Fruit fly (Drosophila melanogaster): Measurements from ENCODE around the gene CG10600.
A peak's percentile ranks its signal among the peaks of the same experiment; 100 is the strongest.

Gene CG10600

dm6 chr2L:18805247-18805636 lies 34.2 kb downstream of the CG10600 start, which contains the start of gene CG43814:
TSS of gene CG43814 (minus strand) at chr2L:18805347.
- TF ChIP-seq rgr (GFP tag; optimal IDR thresholded peaks at IDR 0.05) (no peak), fru (GFP tag; optimal IDR thresholded peaks at IDR 0.05) (no peak), dmrt93B (GFP tag; optimal IDR thresholded peaks at IDR 0.05) (no peak), dsf (GFP tag; optimal IDR thresholded peaks at IDR 0.05; ENCODE audit: borderline replicate concordance) (no peak), HLH106 (tag; optimal IDR thresholded peaks at IDR 0.05) (no peak), Hr78 (GFP tag; optimal IDR thresholded peaks at IDR 0.05) (no peak), Rel (GFP tag; optimal IDR thresholded peaks at IDR 0.05) (no peak), Rel (tag; optimal IDR thresholded peaks at IDR 0.05) (no peak), Dif (GFP tag; optimal IDR thresholded peaks at IDR 0.05; ENCODE audit: partially characterized antibody) (no peak), psq (GFP tag; optimal IDR thresholded peaks at IDR 0.05) (no peak), Abd-B (GFP tag; optimal IDR thresholded peaks at IDR 0.05) (no peak), Vsx2 (GFP tag; optimal IDR thresholded peaks at IDR 0.05; ENCODE audit: partially characterized antibody) (no peak), tai (GFP tag; optimal IDR thresholded peaks at IDR 0.05) (no peak)

DNA sequence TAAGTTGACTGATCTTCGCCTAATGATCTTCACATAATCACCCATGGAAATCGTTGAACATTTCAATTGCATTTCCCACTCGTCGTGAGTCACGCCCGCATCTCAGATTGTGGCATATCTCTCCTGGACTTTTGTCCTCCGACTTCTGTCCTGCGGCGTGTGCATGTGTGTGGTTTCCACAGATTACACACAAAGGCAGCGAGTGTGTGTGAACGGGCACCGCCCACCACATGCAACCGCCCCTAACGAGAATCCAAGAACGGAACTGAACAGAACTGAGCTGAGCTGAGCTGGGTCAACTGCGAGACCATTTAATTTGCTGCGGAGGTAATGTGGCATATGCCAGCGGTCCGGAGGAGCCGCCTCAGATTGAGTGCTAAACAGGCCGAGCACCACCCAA lies 37.8 kb downstream of the CG10600 start:
- TF ChIP-seq jim (GFP tag; optimal IDR thresholded peaks at IDR 0.05) (no peak), CG32264 (GFP tag; optimal IDR thresholded peaks at IDR 0.05) (no peak), CrebA (GFP tag; optimal IDR thresholded peaks at IDR 0.05; ENCODE audit: borderline replicate concordance) (no peak), br (GFP tag; optimal IDR thresholded peaks at IDR 0.05) (no peak), h (GFP tag; optimal IDR thresholded peaks at IDR 0.05) (no peak), HLH106 (tag; optimal IDR thresholded peaks at IDR 0.05) (no peak)

dm6 chr2L:18796446-18796845 lies 43.0 kb downstream of the CG10600 start:
- TF ChIP-seq dsf (GFP tag; optimal IDR thresholded peaks at IDR 0.05; ENCODE audit: borderline replicate concordance) (no peak), Hnf4 (GFP tag; optimal IDR thresholded peaks at IDR 0.05) (no peak), Dfd (GFP tag; optimal IDR thresholded peaks at IDR 0.05) (peak; percentile 52), psq (GFP tag; optimal IDR thresholded peaks at IDR 0.05) (no peak), CrebA (GFP tag; optimal IDR thresholded peaks at IDR 0.05; ENCODE audit: borderline replicate concordance) (no peak), Dif (GFP tag; optimal IDR thresholded peaks at IDR 0.05; ENCODE audit: partially characterized antibody) (peak; percentile 7), jim (GFP tag; optimal IDR thresholded peaks at IDR 0.05) (no peak), usp (GFP tag; optimal IDR thresholded peaks at IDR 0.05) (no peak)

DNA sequence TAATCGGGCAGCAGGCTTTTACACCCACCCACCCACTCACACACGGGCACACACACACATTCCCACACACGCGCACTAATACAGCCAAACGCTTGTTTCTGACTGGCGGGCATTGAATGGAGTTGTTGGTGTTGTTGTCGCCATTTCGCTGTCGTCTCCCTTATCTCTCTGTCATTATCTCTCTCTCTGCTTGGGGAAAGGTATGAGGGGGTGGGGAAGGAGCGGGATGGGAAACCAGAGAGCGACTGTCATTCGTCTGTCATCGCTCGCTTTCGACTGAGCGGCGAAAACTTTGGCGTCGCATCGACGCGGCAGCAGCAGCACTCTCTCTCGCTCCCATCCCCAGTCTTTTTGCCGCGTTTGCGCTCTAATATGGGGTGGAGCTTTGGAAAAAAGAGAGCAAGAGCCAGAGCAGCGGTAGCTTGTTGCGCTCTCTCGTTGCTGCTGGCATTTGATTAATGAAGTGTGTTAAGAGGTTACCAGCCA lies 43.5 kb downstream of the CG10600 start:
- TF ChIP-seq Hr83 (GFP tag; optimal IDR thresholded peaks at IDR 0.05; ENCODE audit: poor library complexity, severe bottlenecking) (peak; percentile 32), Hnf4 (GFP tag; optimal IDR thresholded peaks at IDR 0.05) (no peak), h (GFP tag; optimal IDR thresholded peaks at IDR 0.05) (peak; percentile 26), Vsx2 (GFP tag; optimal IDR thresholded peaks at IDR 0.05; ENCODE audit: partially characterized antibody) (peak; percentile 76), Myc (optimal IDR thresholded peaks at IDR 0.05) (no peak), Rel (GFP tag; optimal IDR thresholded peaks at IDR 0.05) (no peak), Rel (tag; optimal IDR thresholded peaks at IDR 0.05) (no peak), dl (GFP tag; optimal IDR thresholded peaks at IDR 0.05; ENCODE audit: insufficient read depth in 1 of 2, partially characterized antibody in 2 of 2) (peak; percentile 60 to 71), Dif (GFP tag; optimal IDR thresholded peaks at IDR 0.05; ENCODE audit: partially characterized antibody) (peak; percentile 56)

dm6 chr2L:18793243-18793642 lies 46.2 kb downstream of the CG10600 start:
- TF ChIP-seq dsf (GFP tag; optimal IDR thresholded peaks at IDR 0.05; ENCODE audit: borderline replicate concordance) (no peak), Rel (GFP tag; optimal IDR thresholded peaks at IDR 0.05) (no peak), Rel (tag; optimal IDR thresholded peaks at IDR 0.05) (no peak), CG9705 (GFP tag; optimal IDR thresholded peaks at IDR 0.05) (no peak), rgr (GFP tag; optimal IDR thresholded peaks at IDR 0.05) (no peak), GATAd (GFP tag; optimal IDR thresholded peaks at IDR 0.05) (no peak), brk (GFP tag; optimal IDR thresholded peaks at IDR 0.05) (no peak), HLH106 (tag; optimal IDR thresholded peaks at IDR 0.05) (no peak), Dfd (GFP tag; optimal IDR thresholded peaks at IDR 0.05) (no peak), jim (GFP tag; optimal IDR thresholded peaks at IDR 0.05) (no peak), CG32264 (GFP tag; optimal IDR thresholded peaks at IDR 0.05) (no peak), Jra (GFP tag; optimal IDR thresholded peaks at IDR 0.05) (no peak), tai (GFP tag; optimal IDR thresholded peaks at IDR 0.05) (no peak), dl (GFP tag; optimal IDR thresholded peaks at IDR 0.05; ENCODE audit: insufficient read depth in 1 of 2, partially characterized antibody in 2 of 2) (no peak), pan (optimal IDR thresholded peaks at IDR 0.05) (no peak), Vsx2 (GFP tag; optimal IDR thresholded peaks at IDR 0.05; ENCODE audit: partially characterized antibody) (no peak), psq (GFP tag; optimal IDR thresholded peaks at IDR 0.05) (no peak), dmrt93B (GFP tag; optimal IDR thresholded peaks at IDR 0.05) (no peak), sv (GFP tag; optimal IDR thresholded peaks at IDR 0.05) (no peak), br (GFP tag; optimal IDR thresholded peaks at IDR 0.05) (no peak)
